Worm (Caenorhabditis elegans) whole organism, L2 larva: Measurements from ENCODE around the gene srh-2.
A peak's percentile ranks its signal among the peaks of the same experiment; 100 is the strongest.

Source experiments
- C34F6.9 ChIP-seq: fragments of 150-350 bp; optimal IDR thresholded peaks from 2 replicates; lab custom pipeline; 2014; ENCODE audit warnings: missing biosample characterization, missing genetic modification characterization
- F13H6.1 ChIP-seq: sonication (generic microtip); optimal IDR thresholded peaks from 2 replicates; lab custom pipeline; 2016; ENCODE audit warnings: missing genetic modification characterization, missing compliant biosample characterization
- R02D3.7 ChIP-seq: fragments of 150-350 bp; optimal IDR thresholded peaks from 2 replicates; lab custom pipeline; 2014; ENCODE audit warnings: missing biosample characterization, missing genetic modification characterization
- Y55F3AM.14 ChIP-seq: fragments of 200-800 bp; sonication (Bioruptor generic); optimal IDR thresholded peaks from 2 replicates; lab custom pipeline; 2018; ENCODE audit warnings: mild to moderate bottlenecking, missing genetic modification characterization, missing compliant biosample characterization
- ZK546.5 ChIP-seq: sonication (generic microtip); optimal IDR thresholded peaks from 2 replicates; lab custom pipeline; 2017; ENCODE audit warnings: missing biosample characterization, missing genetic modification characterization
- alr-1 ChIP-seq: fragments of 150-350 bp; optimal IDR thresholded peaks from 2 replicates; lab custom pipeline; 2014; ENCODE audit warnings: missing biosample characterization, missing genetic modification characterization
- aly-2 ChIP-seq: fragments of 150-350 bp; optimal IDR thresholded peaks from 2 replicates; lab custom pipeline; 2014; ENCODE audit warnings: missing biosample characterization, missing genetic modification characterization
- ama-1 ChIP-seq: fragments of 150-350 bp; optimal IDR thresholded peaks from 2 replicates; lab custom pipeline; 2018; ENCODE audit warnings: inconsistent platforms
- blmp-1 ChIP-seq: sonication (generic microtip); optimal IDR thresholded peaks from 2 replicates; lab custom pipeline; 2017; ENCODE audit warnings: missing genetic modification characterization, mild to moderate bottlenecking, missing compliant biosample characterization, antibody characterized with exemption, moderate library complexity; ENCODE audit not compliant: insufficient read depth
- ceh-16 ChIP-seq: fragments of 150-350 bp; optimal IDR thresholded peaks from 2 replicates; lab custom pipeline; 2014; ENCODE audit warnings: missing biosample characterization, missing genetic modification characterization
- ceh-82 ChIP-seq: fragments of 150-350 bp; optimal IDR thresholded peaks from 2 replicates; lab custom pipeline; 2014; ENCODE audit warnings: missing biosample characterization, missing genetic modification characterization
- crh-2 ChIP-seq: sonication (generic microtip); optimal IDR thresholded peaks from 2 replicates; lab custom pipeline; 2017; ENCODE audit warnings: missing biosample characterization, missing genetic modification characterization
- dmd-4 ChIP-seq: sonication (generic microtip); optimal IDR thresholded peaks from 2 replicates; lab custom pipeline; 2017; ENCODE audit warnings: missing biosample characterization, missing genetic modification characterization
- egl-27 ChIP-seq: sonication (generic microtip); optimal IDR thresholded peaks from 3 replicates; lab custom pipeline; 2017; ENCODE audit warnings: missing biosample characterization, missing genetic modification reagents, missing genetic modification characterization
- elt-1 ChIP-seq: fragments of 150-350 bp; optimal IDR thresholded peaks from 2 replicates; lab custom pipeline; 2014; ENCODE audit warnings: missing biosample characterization, missing genetic modification characterization
- elt-3 ChIP-seq: sonication (generic microtip); optimal IDR thresholded peaks from 2 replicates; lab custom pipeline; 2017; ENCODE audit warnings: missing biosample characterization, missing genetic modification characterization
- fos-1 ChIP-seq: fragments of 150-350 bp; optimal IDR thresholded peaks from 2 replicates; lab custom pipeline; 2014; ENCODE audit warnings: missing biosample characterization, missing genetic modification characterization
- gmeb-1 ChIP-seq: fragments of 150-350 bp; optimal IDR thresholded peaks from 2 replicates; lab custom pipeline; 2014; ENCODE audit warnings: missing biosample characterization, missing genetic modification characterization
- lin-11 ChIP-seq: fragments of 150-350 bp; sonication (generic microtip); optimal IDR thresholded peaks from 2 replicates; lab custom pipeline; 2014; ENCODE audit warnings: missing biosample characterization, missing genetic modification characterization, inconsistent platforms, mixed read lengths
- lin-13 ChIP-seq: fragments of 150-350 bp; optimal IDR thresholded peaks from 2 replicates; lab custom pipeline; 2014; ENCODE audit warnings: missing biosample characterization, missing genetic modification reagents, missing genetic modification characterization
- lin-39 ChIP-seq: fragments of 150-350 bp; optimal IDR thresholded peaks from 2 replicates; lab custom pipeline; 2014; ENCODE audit warnings: missing biosample characterization, missing genetic modification reagents, missing genetic modification characterization
- lsy-2 ChIP-seq, 2 experiments: fragments of 150-350 bp in 1 of 2; sonication (generic microtip) in 1 of 2; optimal IDR thresholded peaks; 2 replicates each; lab custom pipeline; 2014 to 2017; ENCODE audit warnings: missing biosample characterization in 2 of 2, missing genetic modification characterization in 2 of 2
- mab-5 ChIP-seq: fragments of 150-350 bp; optimal IDR thresholded peaks from 2 replicates; lab custom pipeline; 2014; ENCODE audit warnings: missing biosample characterization, missing genetic modification characterization
- mbf-1 ChIP-seq: sonication (generic microtip); optimal IDR thresholded peaks from 2 replicates; lab custom pipeline; 2017; ENCODE audit warnings: missing biosample characterization, missing genetic modification characterization
- mdl-1 ChIP-seq, 2 experiments: fragments of 150-350 bp in 1 of 2; sonication (generic microtip) in 1 of 2; optimal IDR thresholded peaks; 2 replicates each; lab custom pipeline; 2017; ENCODE audit warnings: missing biosample characterization in 2 of 2, missing genetic modification characterization in 2 of 2
- nhr-10 ChIP-seq: sonication (generic microtip); optimal IDR thresholded peaks from 2 replicates; lab custom pipeline; 2017; ENCODE audit warnings: missing biosample characterization, missing genetic modification characterization
- nhr-11 ChIP-seq: fragments of 150-350 bp; optimal IDR thresholded peaks from 2 replicates; lab custom pipeline; 2014; ENCODE audit warnings: missing biosample characterization, missing genetic modification characterization
- nhr-12 ChIP-seq: fragments of 150-350 bp; optimal IDR thresholded peaks from 2 replicates; lab custom pipeline; 2014; ENCODE audit warnings: missing biosample characterization, missing genetic modification characterization
- nhr-129 ChIP-seq: fragments of 150-350 bp; optimal IDR thresholded peaks from 2 replicates; lab custom pipeline; 2014; ENCODE audit warnings: missing biosample characterization, missing genetic modification characterization
- nhr-21 ChIP-seq: fragments of 150-350 bp; optimal IDR thresholded peaks from 2 replicates; lab custom pipeline; 2014; ENCODE audit warnings: missing biosample characterization, missing genetic modification characterization
- nhr-23 ChIP-seq: fragments of 150-350 bp; optimal IDR thresholded peaks from 2 replicates; lab custom pipeline; 2014; ENCODE audit warnings: missing biosample characterization, missing genetic modification reagents, missing genetic modification characterization
- nhr-237 ChIP-seq: fragments of 150-350 bp; optimal IDR thresholded peaks from 2 replicates; lab custom pipeline; 2014; ENCODE audit warnings: missing biosample characterization, missing genetic modification characterization
- nhr-25 ChIP-seq: fragments of 150-350 bp; sonication (generic microtip); optimal IDR thresholded peaks from 3 replicates; lab custom pipeline; 2014; ENCODE audit warnings: missing biosample characterization, missing genetic modification characterization
- nhr-6 ChIP-seq: fragments of 150-350 bp; optimal IDR thresholded peaks from 2 replicates; lab custom pipeline; 2014; ENCODE audit warnings: missing biosample characterization, missing genetic modification characterization
- nhr-77 ChIP-seq: fragments of 150-350 bp; optimal IDR thresholded peaks from 2 replicates; lab custom pipeline; 2014; ENCODE audit warnings: missing biosample characterization, missing genetic modification characterization
- peb-1 ChIP-seq: fragments of 150-350 bp; optimal IDR thresholded peaks from 2 replicates; lab custom pipeline; 2014; ENCODE audit warnings: missing biosample characterization, missing genetic modification characterization
- sem-4 ChIP-seq: fragments of 150-350 bp; optimal IDR thresholded peaks from 2 replicates; lab custom pipeline; 2014; ENCODE audit warnings: missing biosample characterization, missing genetic modification reagents, missing genetic modification characterization
- skn-1 ChIP-seq: sonication (generic microtip); optimal IDR thresholded peaks from 2 replicates; lab custom pipeline; 2017; ENCODE audit warnings: missing biosample characterization, missing genetic modification characterization
- sma-3 ChIP-seq: sonication (generic microtip); optimal IDR thresholded peaks from 2 replicates; lab custom pipeline; 2016; ENCODE audit warnings: missing genetic modification reagents, missing genetic modification characterization, missing compliant biosample characterization
- sma-9 ChIP-seq, 2 experiments: fragments of 150-350 bp in 1 of 2; sonication (generic microtip) in 1 of 2; optimal IDR thresholded peaks; 2 replicates each; lab custom pipeline; 2014 to 2016; ENCODE audit warnings: missing genetic modification characterization in 2 of 2, mild to moderate bottlenecking in 1 of 2, missing biosample characterization in 1 of 2, missing compliant biosample characterization in 1 of 2, missing genetic modification reagents in 1 of 2, moderate library complexity in 1 of 2
- snpc-4 ChIP-seq: fragments of 150-350 bp; optimal IDR thresholded peaks from 2 replicates; lab custom pipeline; 2014; ENCODE audit warnings: missing biosample characterization, missing genetic modification characterization
- unc-39 ChIP-seq: fragments of 150-350 bp; optimal IDR thresholded peaks from 2 replicates; lab custom pipeline; 2014; ENCODE audit warnings: missing biosample characterization, missing genetic modification characterization
- unc-55 ChIP-seq: fragments of 150-350 bp; sonication (generic microtip); optimal IDR thresholded peaks from 3 replicates; lab custom pipeline; 2014; ENCODE audit warnings: missing biosample characterization, missing genetic modification reagents, missing genetic modification characterization
- unc-62 ChIP-seq: fragments of 150-350 bp; optimal IDR thresholded peaks from 2 replicates; lab custom pipeline; 2014; ENCODE audit warnings: missing biosample characterization, missing genetic modification reagents, missing genetic modification characterization
- zag-1 ChIP-seq: fragments of 150-350 bp; optimal IDR thresholded peaks from 2 replicates; lab custom pipeline; 2014; ENCODE audit warnings: missing biosample characterization, missing genetic modification characterization
- ztf-1 ChIP-seq: fragments of 200-800 bp; sonication (Bioruptor generic); conservative IDR thresholded peaks from 2 replicates; pipeline ENCODE4 v1.3.6; 2022; ENCODE audit warnings: missing genetic modification characterization, missing compliant biosample characterization
- ztf-11 ChIP-seq: sonication (generic microtip); optimal IDR thresholded peaks from 2 replicates; lab custom pipeline; 2017; ENCODE audit warnings: missing biosample characterization, missing genetic modification characterization
- ztf-4 ChIP-seq: fragments of 150-350 bp; optimal IDR thresholded peaks from 2 replicates; lab custom pipeline; 2014; ENCODE audit warnings: missing biosample characterization, missing genetic modification characterization

srh-2 gene

DNA sequence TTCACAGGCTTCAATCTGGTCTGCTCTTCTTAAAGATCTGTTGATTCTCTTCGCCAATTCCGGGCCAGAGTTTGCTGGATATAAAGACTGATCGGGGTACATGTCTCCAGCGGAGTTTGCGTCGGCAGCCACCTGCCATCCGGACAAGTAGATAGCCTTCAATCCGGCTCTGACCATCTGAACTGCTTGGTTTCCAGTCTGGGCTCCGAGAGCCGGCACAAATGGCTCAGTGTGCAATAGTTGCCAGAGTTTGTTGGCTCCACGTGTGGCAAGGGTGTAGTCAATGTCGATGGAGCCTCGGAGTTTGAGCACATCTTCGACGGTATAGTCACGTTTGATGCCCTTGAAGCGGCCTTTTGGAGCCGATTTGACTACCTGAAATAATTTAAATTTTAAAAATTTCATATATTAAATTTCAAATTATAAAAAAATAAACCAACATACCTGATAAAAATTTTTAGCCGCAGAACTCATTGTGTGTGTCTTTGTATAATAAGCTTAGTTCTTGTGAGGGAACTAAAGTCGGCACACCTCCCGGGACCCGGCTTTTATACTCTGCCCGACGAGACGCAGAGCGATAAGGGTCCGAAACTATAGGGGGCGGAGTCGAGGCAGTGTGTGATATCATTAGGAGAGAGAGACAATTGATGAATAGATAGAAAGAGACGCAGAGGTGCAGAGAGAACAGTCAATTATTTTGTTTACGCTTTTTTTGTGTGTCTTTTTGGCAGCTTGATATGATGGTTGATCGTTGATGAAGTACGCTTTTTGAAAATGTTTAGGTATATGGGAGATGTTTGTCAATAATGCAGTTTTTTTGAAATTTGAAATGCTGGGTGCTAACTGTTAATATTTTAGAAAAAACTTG, at the start of gene srh-2, which contains the start of gene icl-1:
srh-2 (plus strand) TSS at position 818 of the 868 bp plus-strand sequence.
icl-1 (minus strand) TSS at position 521 of the 868 bp plus-strand sequence.
- TF ChIP-seq dmd-4 (tag; lab: Kevin White, UChicago) = no peak
- peak; percentile 22 for TF ChIP-seq fos-1
- peak; percentile 28 for TF ChIP-seq unc-62 (GFP tag; lab: Kevin White, UChicago)
- no peak for TF ChIP-seq zag-1 (tag; lab: Kevin White, UChicago)
- peak; percentile 42 for TF ChIP-seq lin-11 (tag; lab: Kevin White, UChicago)
- TF ChIP-seq aly-2 (tag; lab: Kevin White, UChicago) = no peak
- peak; percentile 78 for TF ChIP-seq nhr-129 (tag; lab: Kevin White, UChicago)
- TF ChIP-seq blmp-1 = peak; percentile 22
- no peak for TF ChIP-seq R02D3.7 (tag; lab: Kevin White, UChicago)
- no peak for TF ChIP-seq skn-1 (tag; lab: Kevin White, UChicago)
- TF ChIP-seq ztf-4 = peak; percentile 65
- TF ChIP-seq sem-4 (tag; lab: Kevin White, UChicago) = peak; percentile 10
- TF ChIP-seq C34F6.9 (tag; lab: Kevin White, UChicago) = no peak
- TF ChIP-seq ztf-11 (tag; lab: Kevin White, UChicago) = no peak
- TF ChIP-seq mbf-1 (tag; lab: Kevin White, UChicago) = no peak
- peak; percentile 21 for TF ChIP-seq gmeb-1
- TF ChIP-seq lin-39 = no peak
- no peak for TF ChIP-seq elt-3 (tag; lab: Kevin White, UChicago)
- TF ChIP-seq nhr-6 (tag; lab: Kevin White, UChicago) = peak; percentile 10
- no peak for TF ChIP-seq elt-1
- no peak for TF ChIP-seq nhr-23 (tag; lab: Kevin White, UChicago)
- no peak for TF ChIP-seq nhr-77 (tag; lab: Kevin White, UChicago)
- peak; percentile 19 for TF ChIP-seq nhr-10
- 0 out of 2 replicates have a peak, but pooled peaks have one; percentile 14 for TF ChIP-seq ztf-1 (GFP tag; lab: Robert Waterston, UW)
- TF ChIP-seq nhr-25 = peak; percentile 12
- TF ChIP-seq crh-2 = peak; percentile 68
- TF ChIP-seq sma-9 (GFP tag; optimal IDR thresholded peaks at IDR 0.05; lab: Kevin White, UChicago) = peak; percentile 84
- no peak for TF ChIP-seq sma-9 (tag; optimal IDR thresholded peaks at IDR 0.05; lab: Kevin White, UChicago)
- TF ChIP-seq snpc-4 (tag; lab: Kevin White, UChicago) = no peak
- TF ChIP-seq sma-3 (GFP tag; lab: Kevin White, UChicago) = peak; percentile 66
- peak; percentile 83 for TF ChIP-seq F13H6.1 (tag; lab: Kevin White, UChicago)
- TF ChIP-seq nhr-21 (tag; lab: Kevin White, UChicago) = peak; percentile 54
- TF ChIP-seq unc-55 = no peak
- peak; percentile 81 for TF ChIP-seq Y55F3AM.14 (GFP tag; lab: Kevin White, UChicago)
- TF ChIP-seq lsy-2 (tag; optimal IDR thresholded peaks at IDR 0.05; lab: Kevin White, UChicago) = peak; percentile 4 to 54
- no peak for TF ChIP-seq nhr-11 (tag; lab: Kevin White, UChicago)
- TF ChIP-seq nhr-237 (tag; lab: Kevin White, UChicago) = no peak
- no peak for TF ChIP-seq ZK546.5 (tag; lab: Kevin White, UChicago)
- TF ChIP-seq mdl-1 (tag; optimal IDR thresholded peaks at IDR 0.05; lab: Kevin White, UChicago) = peak in 1 of 2 experiments; percentile 21
- TF ChIP-seq nhr-12 (tag; lab: Kevin White, UChicago) = no peak
- TF ChIP-seq mab-5 (tag; lab: Kevin White, UChicago) = peak; percentile 34
- no peak for TF ChIP-seq egl-27 (tag; lab: Kevin White, UChicago)
- no peak for TF ChIP-seq ceh-82 (tag; lab: Kevin White, UChicago)
- TF ChIP-seq peb-1 = no peak
- no peak for TF ChIP-seq alr-1 (tag; lab: Kevin White, UChicago)
- TF ChIP-seq ceh-16 (tag; lab: Kevin White, UChicago) = no peak
- peak; percentile 48 for TF ChIP-seq lin-13
- TF ChIP-seq unc-39 = no peak
- TF ChIP-seq ama-1 (lab: Kevin White, UChicago) = peak; percentile 96
